Worm (Caenorhabditis elegans): ENCODE data around the gene T10H4.4.
"Not testable (repeated sequence)": the region's sequence is repeated elsewhere in the genome, so short reads cannot be mapped to it uniquely, and the experiment has no call there.

DNA sequence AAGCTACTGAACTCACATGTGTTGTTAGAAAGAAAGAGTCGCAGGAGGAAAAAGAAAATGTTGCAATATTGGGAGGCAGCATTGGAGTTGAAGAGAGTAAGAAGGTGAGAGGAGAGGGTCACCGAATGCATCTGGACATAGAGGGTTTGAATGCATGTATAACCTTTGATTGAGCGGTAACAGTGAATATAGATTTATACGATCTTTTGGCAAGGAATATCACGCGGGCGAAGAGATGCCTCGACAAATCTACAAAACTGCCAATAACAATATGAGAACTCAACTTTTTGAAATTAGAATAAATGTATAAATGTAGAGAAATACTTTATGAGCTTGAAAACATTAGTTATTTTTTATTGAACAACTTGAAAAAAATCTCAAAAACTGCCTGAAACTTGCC lies 9.8 kb downstream of the T10H4.4 start, which contains the start of gene M01B2.10:
- not testable (repeated sequence) for TF ChIP-seq lsy-2, unc-39, mep-1 (tag; optimal IDR thresholded peaks at IDR 0.05)
